Fruit fly (Drosophila melanogaster) whole organism, embryonic: Measurements from ENCODE around the gene CG7601.

Experiments
- CG10543 ChIP-seq: fragments of 200-800 bp; sonication (Bioruptor generic); optimal IDR thresholded peaks from 3 replicates; lab custom pipeline; 2017; ENCODE audit warnings: missing biosample characterization, mild to moderate bottlenecking, missing genetic modification characterization, moderate library complexity
- CG11085 ChIP-seq: fragments of 200-800 bp; sonication (Bioruptor generic); IDR thresholded peaks from 2 replicates; pipeline ENCODE4 v1.3.6; 2022; ENCODE audit warnings: missing biosample characterization, missing genetic modification characterization
- CG11456 ChIP-seq: fragments of 200-800 bp; sonication (Bioruptor generic); IDR thresholded peaks from 3 replicates; pipeline ENCODE4 v1.3.6; 2022; ENCODE audit warnings: missing biosample characterization, missing genetic modification characterization
- CG11695 ChIP-seq: fragments of 200-800 bp; sonication (Bioruptor generic); IDR thresholded peaks from 3 replicates; pipeline ENCODE4 v1.3.6; 2022; ENCODE audit warnings: missing biosample characterization, missing genetic modification characterization
- CG12236 ChIP-seq: fragments of 200-800 bp; sonication (Bioruptor generic); optimal IDR thresholded peaks from 2 replicates; lab custom pipeline; 2016; ENCODE audit warnings: missing biosample characterization, missing genetic modification characterization
- CG12299 ChIP-seq: fragments of 200-800 bp; sonication (Bioruptor generic); optimal IDR thresholded peaks from 2 replicates; lab custom pipeline; 2018; ENCODE audit warnings: missing biosample characterization, mild to moderate bottlenecking, missing genetic modification characterization
- CG12391 ChIP-seq: fragments of 200-800 bp; sonication (Bioruptor generic); optimal IDR thresholded peaks from 3 replicates; lab custom pipeline; 2018; ENCODE audit warnings: missing biosample characterization, mild to moderate bottlenecking, missing genetic modification characterization, moderate library complexity
- CG13123 ChIP-seq: fragments of 200-800 bp; sonication (Bioruptor generic); optimal IDR thresholded peaks from 2 replicates; lab custom pipeline; 2016; ENCODE audit warnings: missing biosample characterization, missing genetic modification characterization
- CG13287 ChIP-seq: fragments of 200-800 bp; sonication (Bioruptor generic); IDR thresholded peaks from 2 replicates; pipeline ENCODE4 v1.3.6; 2022; ENCODE audit warnings: missing biosample characterization, missing genetic modification characterization; ENCODE audit not compliant: partially characterized antibody
- CG17385 ChIP-seq: fragments of 200-800 bp; sonication (Bioruptor generic); optimal IDR thresholded peaks from 3 replicates; lab custom pipeline; 2018; ENCODE audit warnings: missing biosample characterization, mild to moderate bottlenecking, missing genetic modification characterization
- CG2199 ChIP-seq: fragments of 200-800 bp; sonication (Bioruptor generic); IDR thresholded peaks from 3 replicates; pipeline ENCODE4 v1.3.6; 2022; ENCODE audit warnings: missing biosample characterization, missing genetic modification characterization
- CG30403 ChIP-seq: fragments of 200-800 bp; sonication (Bioruptor generic); optimal IDR thresholded peaks from 3 replicates; lab custom pipeline; 2016; ENCODE audit warnings: missing biosample characterization, missing genetic modification characterization
- CG6683 ChIP-seq: fragments of 200-800 bp; sonication (Bioruptor generic); optimal IDR thresholded peaks from 2 replicates; lab custom pipeline; 2017; ENCODE audit warnings: missing biosample characterization, mild to moderate bottlenecking, missing genetic modification characterization, missing genetic modification reagents
- CG8924 ChIP-seq: fragments of 200-800 bp; optimal IDR thresholded peaks from 3 replicates; lab custom pipeline; 2019; ENCODE audit warnings: missing biosample characterization, mild to moderate bottlenecking, missing genetic modification characterization, moderate library complexity
- CG8944 ChIP-seq: fragments of 200-800 bp; sonication (Bioruptor generic); optimal IDR thresholded peaks from 3 replicates; lab custom pipeline; 2016; ENCODE audit warnings: missing biosample characterization, missing genetic modification characterization
- CG9797 ChIP-seq: fragments of 200-800 bp; sonication (Bioruptor generic); optimal IDR thresholded peaks from 3 replicates; lab custom pipeline; 2018; ENCODE audit warnings: missing biosample characterization, mild to moderate bottlenecking, missing genetic modification characterization
- CG9932 ChIP-seq: fragments of 200-800 bp; sonication (Bioruptor generic); IDR thresholded peaks from 2 replicates; pipeline ENCODE4 v1.3.6; 2022; ENCODE audit warnings: missing biosample characterization, missing genetic modification characterization
- D19B ChIP-seq: fragments of 200-800 bp; sonication (Bioruptor generic); optimal IDR thresholded peaks from 2 replicates; lab custom pipeline; 2017; ENCODE audit warnings: missing biosample characterization, mild to moderate bottlenecking, missing genetic modification characterization
- Dfd ChIP-seq, 2 experiments: fragments of >200 bp; optimal IDR thresholded peaks; 2 replicates each; lab custom pipeline; 2017; ENCODE audit warnings: missing biosample characterization in 2 of 2, missing genetic modification characterization in 2 of 2
- Doc2 ChIP-seq: fragments of 200-800 bp; sonication (Bioruptor generic); IDR thresholded peaks from 2 replicates; pipeline ENCODE4 v1.3.6; 2022; ENCODE audit warnings: missing biosample characterization, missing genetic modification characterization
- Elba2 ChIP-seq: fragments of 200-800 bp; sonication (Bioruptor generic); optimal IDR thresholded peaks from 3 replicates; lab custom pipeline; 2016; ENCODE audit warnings: missing biosample characterization, missing genetic modification characterization
- Fer1 ChIP-seq: fragments of 200-800 bp; sonication (Bioruptor generic); optimal IDR thresholded peaks from 2 replicates; lab custom pipeline; 2017; ENCODE audit warnings: missing biosample characterization, mild to moderate bottlenecking, missing genetic modification characterization
- HLH54F ChIP-seq: fragments of 200-800 bp; sonication (Bioruptor generic); optimal IDR thresholded peaks from 3 replicates; lab custom pipeline; 2016; ENCODE audit warnings: missing biosample characterization, missing genetic modification characterization
- Hand ChIP-seq: fragments of 200-800 bp; sonication (Bioruptor generic); optimal IDR thresholded peaks from 2 replicates; lab custom pipeline; 2017; ENCODE audit warnings: mild to moderate bottlenecking, missing biosample characterization, missing genetic modification reagents, missing genetic modification characterization
- Hsf ChIP-seq: fragments of 200-800 bp; sonication (Bioruptor generic); optimal IDR thresholded peaks from 3 replicates; lab custom pipeline; 2016; ENCODE audit warnings: missing biosample characterization, missing genetic modification characterization
- MESR4 ChIP-seq: fragments of 200-800 bp; sonication (Bioruptor generic); optimal IDR thresholded peaks from 2 replicates; lab custom pipeline; 2018; ENCODE audit warnings: missing biosample characterization, mild to moderate bottlenecking, missing genetic modification characterization, moderate library complexity
- Med ChIP-seq: fragments of 200-800 bp; sonication (Bioruptor generic); peaks from one replicate; lab custom pipeline; 2016; ENCODE audit warnings: missing biosample characterization, missing genetic modification characterization, mild to moderate bottlenecking, inconsistent platforms, moderate library complexity
- Nf-YC ChIP-seq: fragments of 200-800 bp; optimal IDR thresholded peaks from 3 replicates; lab custom pipeline; 2019; ENCODE audit warnings: missing biosample characterization, mild to moderate bottlenecking, missing genetic modification characterization, moderate library complexity
- Oaz ChIP-seq: fragments of 200-800 bp; sonication (Bioruptor generic); IDR thresholded peaks from 2 replicates; pipeline ENCODE4 v1.3.6; 2022; ENCODE audit warnings: missing biosample characterization, missing genetic modification characterization
- Opbp ChIP-seq: fragments of 200-800 bp; sonication (Bioruptor generic); IDR thresholded peaks from 3 replicates; pipeline ENCODE4 v1.3.6; 2022; ENCODE audit warnings: missing biosample characterization, missing genetic modification characterization; ENCODE audit not compliant: partially characterized antibody
- Ravus ChIP-seq: fragments of 200-800 bp; sonication (Bioruptor generic); IDR thresholded peaks from 2 replicates; pipeline ENCODE4 v1.3.6; 2022; ENCODE audit warnings: missing biosample characterization, missing genetic modification characterization
- Scr ChIP-seq: fragments of 200-800 bp; sonication (Bioruptor generic); IDR thresholded peaks from 2 replicates; pipeline ENCODE4 v1.3.6; 2022; ENCODE audit warnings: missing biosample characterization, missing genetic modification characterization; ENCODE audit not compliant: partially characterized antibody
- Sox102F ChIP-seq: fragments of 200-800 bp; sonication (Bioruptor generic); optimal IDR thresholded peaks from 2 replicates; lab custom pipeline; 2018; ENCODE audit warnings: missing biosample characterization, mild to moderate bottlenecking, missing genetic modification characterization, moderate library complexity
- Ssrp ChIP-seq: fragments of 200-800 bp; sonication (Bioruptor generic); optimal IDR thresholded peaks from 2 replicates; lab custom pipeline; 2018; ENCODE audit warnings: missing biosample characterization, mild to moderate bottlenecking, missing genetic modification characterization, moderate library complexity
- Taf1 ChIP-seq: fragments of 200-800 bp; sonication (Bioruptor generic); IDR thresholded peaks from 2 replicates; pipeline ENCODE4 v1.3.6; 2022; ENCODE audit warnings: missing biosample characterization, missing genetic modification characterization
- btn ChIP-seq: fragments of 200-800 bp; sonication (Bioruptor generic); optimal IDR thresholded peaks from 2 replicates; lab custom pipeline; 2016; ENCODE audit warnings: missing biosample characterization, missing genetic modification characterization
- chif ChIP-seq, 2 experiments: fragments of 200-800 bp; sonication (Bioruptor generic); optimal IDR thresholded peaks; 3 replicates each; lab custom pipeline; 2016; ENCODE audit warnings: missing biosample characterization in 2 of 2, missing genetic modification characterization in 2 of 2
- corto ChIP-seq: fragments of 200-800 bp; sonication (Bioruptor generic); optimal IDR thresholded peaks from 2 replicates; lab custom pipeline; 2016; ENCODE audit warnings: missing biosample characterization, mild to moderate bottlenecking, missing genetic modification characterization, moderate library complexity
- dimm ChIP-seq: fragments of 200-800 bp; sonication (Bioruptor generic); IDR thresholded peaks from 2 replicates; pipeline ENCODE4 v1.3.6; 2022; ENCODE audit warnings: missing biosample characterization, missing genetic modification characterization
- ems ChIP-seq: fragments of 200-800 bp; sonication (Bioruptor generic); optimal IDR thresholded peaks from 3 replicates; lab custom pipeline; 2016; ENCODE audit warnings: missing biosample characterization, missing genetic modification characterization
- ewg ChIP-seq: fragments of 200-800 bp; sonication (Bioruptor generic); optimal IDR thresholded peaks from 3 replicates; lab custom pipeline; 2017; ENCODE audit warnings: mild to moderate bottlenecking, missing biosample characterization, missing genetic modification reagents, missing genetic modification characterization
- gcm2 ChIP-seq: fragments of 200-800 bp; sonication (Bioruptor generic); optimal IDR thresholded peaks from 2 replicates; lab custom pipeline; 2016; ENCODE audit warnings: missing biosample characterization, missing genetic modification characterization
- hb ChIP-seq: fragments of 200-800 bp; sonication (Bioruptor generic); IDR thresholded peaks from 3 replicates; pipeline ENCODE4 v1.3.6; 2022; ENCODE audit warnings: missing biosample characterization, missing genetic modification characterization; ENCODE audit not compliant: partially characterized antibody
- nmo ChIP-seq: fragments of 200-800 bp; sonication (Bioruptor generic); optimal IDR thresholded peaks from 2 replicates; lab custom pipeline; 2018; ENCODE audit warnings: missing biosample characterization, mild to moderate bottlenecking, missing genetic modification characterization, moderate library complexity
- peb ChIP-seq: fragments of 200-800 bp; sonication (Bioruptor generic); IDR thresholded peaks from 2 replicates; pipeline ENCODE4 v1.3.6; 2022; ENCODE audit warnings: missing biosample characterization, missing genetic modification characterization
- pho ChIP-seq: fragments of 200-800 bp; sonication (Bioruptor generic); optimal IDR thresholded peaks from 2 replicates; lab custom pipeline; 2016; ENCODE audit warnings: missing biosample characterization, missing genetic modification characterization
- scrt ChIP-seq: fragments of 200-800 bp; sonication (Bioruptor generic); optimal IDR thresholded peaks from 2 replicates; lab custom pipeline; 2018; ENCODE audit warnings: missing biosample characterization, mild to moderate bottlenecking, missing genetic modification characterization, moderate library complexity
- sens ChIP-seq: fragments of 200-800 bp; sonication (Bioruptor generic); peaks from one replicate; lab custom pipeline; 2016; ENCODE audit warnings: missing biosample characterization, missing genetic modification characterization
- ssp ChIP-seq: fragments of 200-800 bp; sonication (Bioruptor generic); IDR thresholded peaks from 2 replicates; pipeline ENCODE4 v1.3.6; 2022; ENCODE audit warnings: missing biosample characterization, missing genetic modification characterization
- tgo ChIP-seq: fragments of 200-800 bp; sonication (Bioruptor generic); IDR thresholded peaks from 3 replicates; pipeline ENCODE4 v1.3.6; 2022; ENCODE audit warnings: missing biosample characterization, missing genetic modification characterization
- tio ChIP-seq: fragments of 200-800 bp; sonication (Bioruptor generic); optimal IDR thresholded peaks from 2 replicates; lab custom pipeline; 2017; ENCODE audit warnings: missing biosample characterization, missing genetic modification characterization, inconsistent platforms
- toy ChIP-seq: fragments of 200-800 bp; sonication (Bioruptor generic); IDR thresholded peaks from 2 replicates; pipeline ENCODE4 v1.3.6; 2022; ENCODE audit warnings: missing biosample characterization, missing genetic modification characterization

Gene CG7601

dm6 chr3R:29782367-29782766, 45.8 kb upstream of the CG7601 start (continued):
- TF ChIP-seq chif (GFP tag; optimal IDR thresholded peaks at IDR 0.05; lab: Kevin White, UChicago) (no peak), pho (GFP tag; lab: Kevin White, UChicago) (no peak), hb (GFP tag; lab: Robert Waterston, UW) (no peak), CG2199 (GFP tag; lab: Robert Waterston, UW) (no peak), peb (GFP tag; lab: Robert Waterston, UW) (no peak), Taf1 (GFP tag; lab: Robert Waterston, UW) (no peak), CG17385 (peak; percentile 39), Med (GFP tag; lab: Kevin White, UChicago) (peak; percentile 64), scrt (GFP tag; lab: Kevin White, UChicago) (peak; percentile 52), ssp (GFP tag; lab: Robert Waterston, UW) (no peak), Scr (peak; percentile 44; the same call in 1 of the 2 replicates), tgo (no peak), HLH54F (GFP tag; lab: Kevin White, UChicago) (no peak), Ravus (GFP tag; lab: Robert Waterston, UW) (no peak), CG11456 (GFP tag; lab: Robert Waterston, UW) (no peak), Fer1 (peak; percentile 60), Opbp (GFP tag; lab: Robert Waterston, UW) (peak; percentile 29; the same call in 2 of the 3 replicates), CG9797 (GFP tag; lab: Kevin White, UChicago) (no peak), CG11695 (no peak), Sox102F (GFP tag; lab: Kevin White, UChicago) (no peak), CG11085 (GFP tag; lab: Robert Waterston, UW) (no peak), nmo (GFP tag; lab: Kevin White, UChicago) (no peak), CG12299 (no peak), toy (no peak), Hand (GFP tag; lab: Kevin White, UChicago) (peak; percentile 46), CG9932 (GFP tag; lab: Robert Waterston, UW) (no peak), CG8924 (tag; lab: Kevin White, UChicago) (no peak), CG30403 (GFP tag; lab: Kevin White, UChicago) (no peak), D19B (GFP tag; lab: Kevin White, UChicago) (no peak), Doc2 (GFP tag; lab: Robert Waterston, UW) (no peak), CG6683 (GFP tag; lab: Kevin White, UChicago) (peak; percentile 33), CG13287 (peak; percentile 63), MESR4 (GFP tag; lab: Kevin White, UChicago) (no peak), Nf-YC (peak; percentile 42), CG8944 (GFP tag; lab: Kevin White, UChicago) (no peak), btn (no peak), sens (peak; percentile 42), CG10543 (GFP tag; lab: Kevin White, UChicago) (peak; percentile 22), dimm (GFP tag; lab: Robert Waterston, UW) (no peak), Dfd (GFP tag; optimal IDR thresholded peaks at IDR 0.05; lab: Kevin White, UChicago) (no peak), ems (no peak), corto (GFP tag; lab: Kevin White, UChicago) (no peak), CG12391 (tag; lab: Kevin White, UChicago) (no peak), ewg (GFP tag; lab: Kevin White, UChicago) (no peak), gcm2 (GFP tag; lab: Kevin White, UChicago) (no peak), CG13123 (GFP tag; lab: Kevin White, UChicago) (no peak), Ssrp (tag; lab: Kevin White, UChicago) (no peak), Elba2 (GFP tag; lab: Kevin White, UChicago) (no peak), tio (GFP tag; lab: Kevin White, UChicago) (no peak), Hsf (GFP tag; lab: Kevin White, UChicago) (no peak), Oaz (GFP tag; lab: Robert Waterston, UW) (no peak), CG12236 (GFP tag; lab: Kevin White, UChicago) (no peak)
